Worm (Caenorhabditis elegans) whole organism, L2 larva: ENCODE results near the gene F41E7.6.

Source experiments
- C34F6.9 ChIP-seq: fragments of 150-350 bp; optimal IDR thresholded peaks from 2 replicates; lab custom pipeline; 2014; ENCODE audit warnings: missing biosample characterization, missing genetic modification characterization
- fos-1 ChIP-seq: fragments of 150-350 bp; optimal IDR thresholded peaks from 2 replicates; lab custom pipeline; 2014; ENCODE audit warnings: missing biosample characterization, missing genetic modification characterization
- lsy-2 ChIP-seq, 2 experiments: fragments of 150-350 bp in 1 of 2; sonication (generic microtip) in 1 of 2; optimal IDR thresholded peaks; 2 replicates each; lab custom pipeline; 2014 to 2017; ENCODE audit warnings: missing biosample characterization in 2 of 2, missing genetic modification characterization in 2 of 2
- unc-62 ChIP-seq: fragments of 150-350 bp; optimal IDR thresholded peaks from 2 replicates; lab custom pipeline; 2014; ENCODE audit warnings: missing biosample characterization, missing genetic modification reagents, missing genetic modification characterization

ce11 chrX:10319653-10320052 is 9.4 kb upstream of the F41E7.6 start:
- TF ChIP-seq unc-62 (GFP tag; lab: Kevin White, UChicago) (no peak), fos-1 (tag; lab: Kevin White, UChicago) (no peak), C34F6.9 (tag; lab: Kevin White, UChicago) (no peak), lsy-2 (tag; optimal IDR thresholded peaks at IDR 0.05; lab: Kevin White, UChicago) (no peak)
